Worm (Caenorhabditis elegans): Measurements from ENCODE around the gene C17B7.4.

DNA sequence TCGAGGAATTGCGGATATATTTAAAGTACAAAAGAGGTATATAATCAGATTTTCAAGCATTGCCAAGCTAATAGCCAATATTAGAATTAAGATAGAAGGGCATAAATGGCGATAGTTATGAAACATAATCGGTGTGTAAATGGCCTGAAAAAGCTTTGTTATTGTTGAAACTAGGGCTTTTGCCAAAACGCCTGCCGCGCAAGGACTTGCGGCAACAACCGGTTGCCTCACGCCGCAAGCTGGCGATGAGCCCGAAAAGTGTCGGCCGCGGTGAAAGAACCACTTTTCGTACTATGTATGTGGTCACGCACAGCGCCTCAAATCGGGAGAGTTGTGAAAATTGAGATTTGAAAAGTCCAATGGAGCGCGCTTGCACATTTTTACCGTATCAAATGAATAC lies 39.7 kb upstream of the C17B7.4 start:
- no peak for TF ChIP-seq egl-27 (tag; optimal IDR thresholded peaks at IDR 0.05)
- TF ChIP-seq nhr-12 (tag; optimal IDR thresholded peaks at IDR 0.05) = no peak
- no peak for TF ChIP-seq aly-2 (tag; optimal IDR thresholded peaks at IDR 0.05)
- TF ChIP-seq unc-39 (tag; optimal IDR thresholded peaks at IDR 0.05) = no peak
- TF ChIP-seq ztf-4 (tag; optimal IDR thresholded peaks at IDR 0.05) = no peak
- TF ChIP-seq nhr-237 (tag; optimal IDR thresholded peaks at IDR 0.05) = no peak
- TF ChIP-seq unc-62 (GFP tag; optimal IDR thresholded peaks at IDR 0.05) = no peak

All from whole organism, L2 larva.